Worm (Caenorhabditis elegans) whole organism, L1 larva: Measurements from ENCODE around the gene psa-3.

Experiments used
- C16A3.4 ChIP-seq: fragments of 150-350 bp; optimal IDR thresholded peaks from 2 replicates; lab custom pipeline; 2014; ENCODE audit warnings: missing biosample characterization, missing genetic modification characterization
- alr-1 ChIP-seq: fragments of 200-800 bp; sonication (Bioruptor generic); optimal IDR thresholded peaks from 2 replicates; lab custom pipeline; 2018; ENCODE audit warnings: borderline replicate concordance, mild to moderate bottlenecking, missing genetic modification characterization, missing compliant biosample characterization
- blmp-1 ChIP-seq: fragments of 150-350 bp; optimal IDR thresholded peaks from 2 replicates; lab custom pipeline; 2014; ENCODE audit warnings: missing biosample characterization, missing genetic modification characterization
- ceh-63 ChIP-seq: fragments of 200-800 bp; sonication (Bioruptor generic); optimal IDR thresholded peaks from 2 replicates; lab custom pipeline; 2018; ENCODE audit warnings: mild to moderate bottlenecking, missing genetic modification characterization, missing compliant biosample characterization
- ceh-88 ChIP-seq: fragments of 200-800 bp; sonication (Bioruptor generic); IDR thresholded peaks from 2 replicates; pipeline ENCODE4 v1.3.6; 2022; ENCODE audit warnings: missing genetic modification characterization, missing compliant biosample characterization
- ceh-90 ChIP-seq: sonication (generic microtip); optimal IDR thresholded peaks from 2 replicates; lab custom pipeline; 2016; ENCODE audit warnings: missing genetic modification characterization, missing compliant biosample characterization
- efl-3 ChIP-seq: fragments of 200-800 bp; sonication (Bioruptor generic); optimal IDR thresholded peaks from 2 replicates; lab custom pipeline; 2018; ENCODE audit warnings: mild to moderate bottlenecking, missing genetic modification characterization, missing compliant biosample characterization
- elt-2 ChIP-seq: sonication (generic microtip); optimal IDR thresholded peaks from 2 replicates; lab custom pipeline; 2016; ENCODE audit warnings: missing genetic modification characterization, mild to moderate bottlenecking, inconsistent platforms, missing compliant biosample characterization, missing genetic modification reagents
- ets-5 ChIP-seq: fragments of 200-800 bp; sonication (Bioruptor generic); IDR thresholded peaks from 2 replicates; pipeline ENCODE4 v1.3.6; 2022; ENCODE audit warnings: missing genetic modification characterization, missing compliant biosample characterization
- grh-1 ChIP-seq: fragments of 200-800 bp; sonication (Bioruptor generic); IDR thresholded peaks from 2 replicates; pipeline ENCODE4 v1.3.6; 2022; ENCODE audit warnings: missing genetic modification reagents, missing genetic modification characterization, missing compliant biosample characterization
- hlh-17 ChIP-seq: fragments of 200-800 bp; sonication (Bioruptor generic); optimal IDR thresholded peaks from 2 replicates; lab custom pipeline; 2018; ENCODE audit warnings: missing genetic modification characterization, mild to moderate bottlenecking, missing compliant biosample characterization, moderate library complexity, borderline replicate concordance
- jun-1 ChIP-seq: fragments of 150-350 bp; optimal IDR thresholded peaks from 2 replicates; lab custom pipeline; 2014; ENCODE audit warnings: missing biosample characterization, missing genetic modification reagents, missing genetic modification characterization
- lin-13 ChIP-seq: fragments of 150-350 bp; optimal IDR thresholded peaks from 2 replicates; lab custom pipeline; 2014; ENCODE audit warnings: missing biosample characterization, missing genetic modification reagents, missing genetic modification characterization
- lin-14 ChIP-seq: fragments of 200-800 bp; sonication (Bioruptor generic); optimal IDR thresholded peaks from 2 replicates; lab custom pipeline; 2018; ENCODE audit warnings: mild to moderate bottlenecking, missing genetic modification characterization, moderate library complexity, missing compliant biosample characterization
- lin-39 ChIP-seq: fragments of 150-350 bp; optimal IDR thresholded peaks from 2 replicates; lab custom pipeline; 2014; ENCODE audit warnings: missing biosample characterization, missing genetic modification reagents, missing genetic modification characterization
- lir-3 ChIP-seq: sonication (generic microtip); optimal IDR thresholded peaks from 2 replicates; lab custom pipeline; 2016; ENCODE audit warnings: mild to moderate bottlenecking, missing genetic modification characterization, moderate library complexity, missing compliant biosample characterization; ENCODE audit not compliant: poor library complexity
- nhr-19 ChIP-seq: fragments of 200-800 bp; sonication (Bioruptor generic); conservative IDR thresholded peaks from 2 replicates; pipeline ENCODE4 v1.3.6; 2022; ENCODE audit warnings: missing genetic modification characterization, missing compliant biosample characterization
- nhr-47 ChIP-seq: sonication (generic microtip); optimal IDR thresholded peaks from 2 replicates; lab custom pipeline; 2016; ENCODE audit warnings: mild to moderate bottlenecking, missing genetic modification characterization, moderate library complexity, missing compliant biosample characterization
- nhr-76 ChIP-seq: sonication (generic microtip); optimal IDR thresholded peaks from 2 replicates; lab custom pipeline; 2017; ENCODE audit warnings: missing biosample characterization, missing genetic modification characterization
- nhr-85 ChIP-seq: sonication (generic microtip); peaks from one replicate; lab custom pipeline; 2016; ENCODE audit warnings: missing genetic modification characterization, inconsistent platforms, missing compliant biosample characterization
- pax-3 ChIP-seq: fragments of 200-800 bp; sonication (Bioruptor generic); optimal IDR thresholded peaks from 2 replicates; lab custom pipeline; 2018; ENCODE audit warnings: mild to moderate bottlenecking, missing genetic modification characterization, moderate library complexity, missing compliant biosample characterization
- snpc-4 ChIP-seq: fragments of 150-350 bp; optimal IDR thresholded peaks from 2 replicates; lab custom pipeline; 2014; ENCODE audit warnings: missing biosample characterization, missing genetic modification characterization
- tlp-1 ChIP-seq: fragments of 150-350 bp; optimal IDR thresholded peaks from 2 replicates; lab custom pipeline; 2014; ENCODE audit warnings: missing biosample characterization, missing genetic modification characterization
- unc-130 ChIP-seq: fragments of 150-350 bp; optimal IDR thresholded peaks from 2 replicates; lab custom pipeline; 2017; ENCODE audit warnings: missing biosample characterization, missing genetic modification characterization, inconsistent platforms
- unc-30 ChIP-seq: sonication (generic microtip); optimal IDR thresholded peaks from 2 replicates; lab custom pipeline; 2017; ENCODE audit warnings: missing biosample characterization, missing genetic modification characterization
- vab-15 ChIP-seq: sonication (generic microtip); optimal IDR thresholded peaks from 2 replicates; lab custom pipeline; 2017; ENCODE audit warnings: missing genotype, mild to moderate bottlenecking, missing genetic modification characterization, missing compliant biosample characterization
- xbp-1 ChIP-seq: sonication (generic microtip); optimal IDR thresholded peaks from 2 replicates; lab custom pipeline; 2016; ENCODE audit warnings: missing genetic modification characterization, missing compliant biosample characterization
- zag-1 ChIP-seq: fragments of 150-350 bp; optimal IDR thresholded peaks from 2 replicates; lab custom pipeline; 2014; ENCODE audit warnings: missing biosample characterization, missing genetic modification characterization
- zip-4 ChIP-seq: fragments of 200-800 bp; sonication (Bioruptor generic); optimal IDR thresholded peaks from 2 replicates; lab custom pipeline; 2018; ENCODE audit warnings: mild to moderate bottlenecking, missing genetic modification characterization, moderate library complexity, missing compliant biosample characterization
- ztf-11 ChIP-seq, 2 experiments: sonication (generic microtip); optimal IDR thresholded peaks; 2 replicates each; lab custom pipeline; 2016 to 2017; ENCODE audit warnings: missing genetic modification characterization in 2 of 2, missing biosample characterization in 1 of 2, missing compliant biosample characterization in 1 of 2

Gene psa-3

ce11 chrX:15446292-15446794 lies 38.6 kb downstream of the psa-3 start, which contains the start of gene R03A10.5:
Gene R03A10.5, plus strand, starts transcription at chrX:15446722.
- peak; percentile 75 for TF ChIP-seq grh-1 (GFP tag; lab: Robert Waterston, UW)
- TF ChIP-seq blmp-1, result peak; percentile 38
- TF ChIP-seq ceh-88 (GFP tag; lab: Robert Waterston, UW), result no peak
- TF ChIP-seq xbp-1 (tag; lab: Kevin White, UChicago), result no peak
- peak; percentile 61 for TF ChIP-seq lin-14 (GFP tag; lab: Kevin White, UChicago)
- 0 out of 2 replicates have a peak, but pooled peaks have one; percentile 5 for TF ChIP-seq nhr-19 (GFP tag; lab: Robert Waterston, UW)
- TF ChIP-seq ceh-63 (GFP tag; lab: Kevin White, UChicago), result no peak
- TF ChIP-seq tlp-1 (tag; lab: Kevin White, UChicago), result no peak
- peak; percentile 81 for TF ChIP-seq nhr-85 (tag; lab: Kevin White, UChicago)

ce11 chrX:15465050-15465449 lies 57.3 kb downstream of the psa-3 start:
- TF ChIP-seq unc-30 (tag; lab: Kevin White, UChicago) (no peak), pax-3 (no peak), nhr-76 (tag; lab: Kevin White, UChicago) (no peak), unc-130 (no peak), zip-4 (GFP tag; lab: Kevin White, UChicago) (no peak), ztf-11 (tag; optimal IDR thresholded peaks at IDR 0.05; lab: Kevin White, UChicago) (no peak), nhr-47 (tag; lab: Kevin White, UChicago) (no peak), zag-1 (tag; lab: Kevin White, UChicago) (no peak), lin-39 (tag; lab: Kevin White, UChicago) (no peak)

ce11 chrX:15466032-15466431 lies 58.3 kb downstream of the psa-3 start, which contains the start of gene sprr-1:
Gene sprr-1, plus strand, starts transcription at chrX:15466300.
- TF ChIP-seq lin-13 (GFP tag; lab: Kevin White, UChicago), result no peak
- TF ChIP-seq lir-3 (tag; lab: Kevin White, UChicago), result no peak
- no peak for TF ChIP-seq ztf-11 (tag; optimal IDR thresholded peaks at IDR 0.05; lab: Kevin White, UChicago)
- no peak for TF ChIP-seq zip-4 (GFP tag; lab: Kevin White, UChicago)
- no peak for TF ChIP-seq alr-1 (tag; lab: Kevin White, UChicago)
- TF ChIP-seq elt-2 (tag; lab: Kevin White, UChicago), result no peak
- no peak for TF ChIP-seq jun-1 (tag; lab: Kevin White, UChicago)
- no peak for TF ChIP-seq ets-5
- TF ChIP-seq vab-15 (tag; lab: Kevin White, UChicago), result no peak
- TF ChIP-seq efl-3 (GFP tag; lab: Kevin White, UChicago), result no peak
- TF ChIP-seq hlh-17 (GFP tag; lab: Kevin White, UChicago), result no peak
- no peak for TF ChIP-seq ceh-90 (tag; lab: Kevin White, UChicago)
- TF ChIP-seq, all 84 proteins: peak for 0

ce11 chrX:15468657-15469056 lies 60.9 kb downstream of the psa-3 start:
- TF ChIP-seq C16A3.4 (tag; lab: Kevin White, UChicago) (no peak), snpc-4 (peak; percentile 24)
